Worm (Caenorhabditis elegans): ENCODE data around the gene srbc-51.

- TF ChIP-seq fos-1 (tag; optimal IDR thresholded peaks at IDR 0.05) (no peak), egl-27 (tag; optimal IDR thresholded peaks at IDR 0.05) (no peak), nfya-1 (tag; optimal IDR thresholded peaks at IDR 0.05; ENCODE audit: insufficient read depth) (no peak), lin-39 (tag; optimal IDR thresholded peaks at IDR 0.05) (no peak), fkh-10 (GFP tag; optimal IDR thresholded peaks at IDR 0.05) (no peak), zag-1 (tag; optimal IDR thresholded peaks at IDR 0.05) (no peak), elt-2 (tag; optimal IDR thresholded peaks at IDR 0.05) (no peak), aly-2 (tag; optimal IDR thresholded peaks at IDR 0.05) (no peak), ceh-82 (tag; optimal IDR thresholded peaks at IDR 0.05) (no peak), ceh-9 (tag; optimal IDR thresholded peaks at IDR 0.05) (no peak)
Measured at ce11 chrV:15779128-15779729, 47.0 kb upstream of the srbc-51 start, which contains the start of the genes nhr-285 and irld-52.
